Worm (Caenorhabditis elegans) whole organism, early embryonic: Measurements from ENCODE around the gene C08F8.3.

ENCODE experiments used
- B0310.2 ChIP-seq: sonication (generic microtip); optimal IDR thresholded peaks from 2 replicates; lab custom pipeline; 2016; ENCODE audit warnings: mild to moderate bottlenecking, missing genetic modification characterization, missing compliant biosample characterization
- ama-1 ChIP-seq: fragments of 150-350 bp; optimal IDR thresholded peaks from 2 replicates; lab custom pipeline; 2014
- ceh-13 ChIP-seq: fragments of 200-800 bp; sonication (Bioruptor generic); optimal IDR thresholded peaks from 2 replicates; lab custom pipeline; 2018; ENCODE audit warnings: mild to moderate bottlenecking, missing genetic modification characterization, missing compliant biosample characterization
- ceh-36 ChIP-seq: sonication (generic microtip); optimal IDR thresholded peaks from 2 replicates; lab custom pipeline; 2016; ENCODE audit warnings: missing genetic modification characterization, inconsistent platforms, missing compliant biosample characterization
- flt-1 ChIP-seq: fragments of 200-800 bp; sonication (Bioruptor generic); IDR thresholded peaks from 2 replicates; pipeline ENCODE4 v1.3.6; 2022; ENCODE audit warnings: missing genetic modification characterization, missing compliant biosample characterization
- tbx-11 ChIP-seq: fragments of 200-800 bp; sonication (Bioruptor generic); IDR thresholded peaks from 2 replicates; pipeline ENCODE4 v1.3.6; 2022; ENCODE audit warnings: missing genetic modification characterization, missing compliant biosample characterization

- no peak for TF ChIP-seq ama-1
- no peak for TF ChIP-seq flt-1 (GFP tag; lab: Robert Waterston, UW)
- TF ChIP-seq tbx-11 (GFP tag; lab: Robert Waterston, UW), result no peak
- no peak for TF ChIP-seq ceh-36 (tag; lab: Kevin White, UChicago)
- no peak for TF ChIP-seq ceh-13 (GFP tag; lab: Kevin White, UChicago)
- no peak for TF ChIP-seq B0310.2 (tag; lab: Kevin White, UChicago)
These were observed 42.9 kb upstream of the C08F8.3 start for ce11 chrIV:11111898-11112297.
